Worm (Caenorhabditis elegans): ENCODE measurements around the gene T25D1.1.
A peak's percentile ranks its signal among the peaks of the same experiment; 100 is the strongest.

T25D1.1 gene

ce11 chrX:16566358-16566757, 46.7 kb downstream of the T25D1.1 start:
- TF ChIP-seq sptf-2 (GFP tag; optimal IDR thresholded peaks at IDR 0.05) (no peak), ama-1 (optimal IDR thresholded peaks at IDR 0.05) (no peak), ama-1 (GFP tag; optimal IDR thresholded peaks at IDR 0.05) (no peak), ztf-26 (tag; optimal IDR thresholded peaks at IDR 0.05) (no peak), B0261.1 (tag; optimal IDR thresholded peaks at IDR 0.05) (no peak), attf-6 (GFP tag; IDR thresholded peaks at IDR 0.05) (peak; percentile 63; the same call in 1 of the 2 replicates), pha-4 (tag; optimal IDR thresholded peaks at IDR 0.05) (no peak), aptf-2 (GFP tag; conservative IDR thresholded peaks at IDR 0.05) (no peak), B0035.1 (tag; optimal IDR thresholded peaks at IDR 0.05) (no peak), B0336.3 (GFP tag; IDR thresholded peaks at IDR 0.05) (no peak), pbrm-1 (GFP tag; IDR thresholded peaks at IDR 0.05) (peak; percentile 25; the same call in 1 of the 2 replicates), tlf-1 (GFP tag; optimal IDR thresholded peaks at IDR 0.05) (no peak), aptf-3 (GFP tag; IDR thresholded peaks at IDR 0.05) (no peak), F33H1.4 (GFP tag; IDR thresholded peaks at IDR 0.05) (no peak), ceh-27 (GFP tag; optimal IDR thresholded peaks at IDR 0.05) (no peak), mes-4 (tag; optimal IDR thresholded peaks at IDR 0.05) (no peak), efl-1 (GFP tag; optimal IDR thresholded peaks at IDR 0.05) (no peak), him-1 (tag; optimal IDR thresholded peaks at IDR 0.05) (peak; percentile 47), dpff-1 (tag; optimal IDR thresholded peaks at IDR 0.05) (no peak), ceh-100 (GFP tag; IDR thresholded peaks at IDR 0.05) (no peak), snpc-3.4 (tag; optimal IDR thresholded peaks at IDR 0.05) (peak; percentile 89), xnd-1 (tag; optimal IDR thresholded peaks at IDR 0.05) (no peak), snpc-4 (GFP tag; optimal IDR thresholded peaks at IDR 0.05) (peak; percentile 92), snpc-4 (tag; optimal IDR thresholded peaks at IDR 0.05) (peak; percentile 88 to 97 (median 92)), snpc-1.1 (tag; optimal IDR thresholded peaks at IDR 0.05; ENCODE audit: insufficient read depth) (peak; percentile 91), bed-1 (GFP tag; IDR thresholded peaks at IDR 0.05) (no peak), nfya-1 (tag; optimal IDR thresholded peaks at IDR 0.05; ENCODE audit: borderline replicate concordance, insufficient read depth) (no peak), lag-1 (GFP tag; IDR thresholded peaks at IDR 0.05) (no peak), C17E4.6 (GFP tag; IDR thresholded peaks at IDR 0.05) (no peak), hmg-1.2 (GFP tag; IDR thresholded peaks at IDR 0.05) (peak; percentile 68; the same call in 1 of the 2 replicates), K11D2.4 (GFP tag; IDR thresholded peaks at IDR 0.05) (no peak), fkh-3 (tag; optimal IDR thresholded peaks at IDR 0.05) (no peak), F52B5.7 (tag; optimal IDR thresholded peaks at IDR 0.05) (no peak), ceh-58 (GFP tag; IDR thresholded peaks at IDR 0.05) (no peak), nhr-90 (tag; optimal IDR thresholded peaks at IDR 0.05) (no peak), tbp1 (GFP tag; optimal IDR thresholded peaks at IDR 0.05) (peak; percentile 58), ceh-79 (tag; optimal IDR thresholded peaks at IDR 0.05) (no peak), snpc-1.3 (tag; optimal IDR thresholded peaks at IDR 0.05; ENCODE audit: insufficient read depth) (peak; percentile 14), F57A8.1 (GFP tag; optimal IDR thresholded peaks at IDR 0.05) (no peak), madf-3 (GFP tag; IDR thresholded peaks at IDR 0.05) (no peak), ekl-4 (GFP tag; IDR thresholded peaks at IDR 0.05) (0 out of 2 replicates have a peak, but pooled peaks have one; percentile 10), lin-26 (GFP tag; IDR thresholded peaks at IDR 0.05) (no peak), rcor-1 (GFP tag; IDR thresholded peaks at IDR 0.05) (0 out of 2 replicates have a peak, but pooled peaks have one; percentile 9)

All from whole organism, young adult.